Fruit fly (Drosophila melanogaster) whole organism, embryonic: ENCODE data around the gene SerRS.
A peak's percentile ranks its signal among the peaks of the same experiment; 100 is the strongest.

ENCODE experiments used
- Aef1 ChIP-seq: fragments of 200-800 bp; sonication (Bioruptor generic); IDR thresholded peaks from 3 replicates; pipeline ENCODE4 v1.3.6; 2022; ENCODE audit warnings: missing biosample characterization, missing genetic modification characterization
- Bdp1 ChIP-seq: fragments of 200-800 bp; sonication (Bioruptor generic); optimal IDR thresholded peaks from 3 replicates; lab custom pipeline; 2016; ENCODE audit warnings: missing biosample characterization, missing genetic modification characterization
- CG12391 ChIP-seq: fragments of 200-800 bp; sonication (Bioruptor generic); optimal IDR thresholded peaks from 3 replicates; lab custom pipeline; 2018; ENCODE audit warnings: missing biosample characterization, mild to moderate bottlenecking, missing genetic modification characterization, moderate library complexity
- CG14050 ChIP-seq: fragments of 200-800 bp; sonication (Bioruptor generic); IDR thresholded peaks from 3 replicates; pipeline ENCODE4 v1.3.6; 2022; ENCODE audit warnings: missing biosample characterization, missing genetic modification characterization
- CG15073 ChIP-seq: fragments of 200-800 bp; sonication (Bioruptor generic); optimal IDR thresholded peaks from 2 replicates; lab custom pipeline; 2016; ENCODE audit warnings: missing biosample characterization, missing genetic modification characterization
- CG15269 ChIP-seq: fragments of 200-800 bp; sonication (Bioruptor generic); optimal IDR thresholded peaks from 2 replicates; lab custom pipeline; 2018; ENCODE audit warnings: missing biosample characterization, mild to moderate bottlenecking, missing genetic modification characterization, moderate library complexity
- CG1529 ChIP-seq: fragments of 200-800 bp; sonication (Bioruptor generic); optimal IDR thresholded peaks from 3 replicates; lab custom pipeline; 2018; ENCODE audit warnings: missing biosample characterization, missing genetic modification characterization
- CG17361 ChIP-seq: fragments of 200-800 bp; sonication (Bioruptor generic); IDR thresholded peaks from 3 replicates; pipeline ENCODE4 v1.3.6; 2022; ENCODE audit warnings: missing biosample characterization, missing genetic modification characterization
- CG2199 ChIP-seq: fragments of 200-800 bp; sonication (Bioruptor generic); IDR thresholded peaks from 3 replicates; pipeline ENCODE4 v1.3.6; 2022; ENCODE audit warnings: missing biosample characterization, missing genetic modification characterization
- CG2678 ChIP-seq: fragments of 200-800 bp; sonication (Bioruptor generic); optimal IDR thresholded peaks from 3 replicates; lab custom pipeline; 2019; ENCODE audit warnings: missing biosample characterization, mild to moderate bottlenecking, missing genetic modification characterization, moderate library complexity
- CG32532 ChIP-seq: fragments of 200-800 bp; sonication (Bioruptor generic); IDR thresholded peaks from 2 replicates; pipeline ENCODE4 v1.3.6; 2022; ENCODE audit warnings: missing biosample characterization, missing genetic modification characterization
- CG6175 ChIP-seq: fragments of 200-800 bp; sonication (Bioruptor generic); IDR thresholded peaks from 3 replicates; pipeline ENCODE4 v1.3.6; 2022; ENCODE audit warnings: missing biosample characterization, missing genetic modification characterization
- CG7271 ChIP-seq: fragments of 200-800 bp; sonication (Bioruptor generic); optimal IDR thresholded peaks from 2 replicates; lab custom pipeline; 2018; ENCODE audit warnings: missing biosample characterization, mild to moderate bottlenecking, missing genetic modification characterization, moderate library complexity
- CG7987 ChIP-seq: fragments of 200-800 bp; sonication (Bioruptor generic); optimal IDR thresholded peaks from 2 replicates; lab custom pipeline; 2018; ENCODE audit warnings: missing biosample characterization, mild to moderate bottlenecking, missing genetic modification characterization, moderate library complexity
- CG8478 ChIP-seq: fragments of >200 bp; optimal IDR thresholded peaks from 2 replicates; lab custom pipeline; 2018
- Dad ChIP-seq: fragments of 200-800 bp; sonication (Bioruptor generic); optimal IDR thresholded peaks from 3 replicates; lab custom pipeline; 2016; ENCODE audit warnings: missing biosample characterization, missing genetic modification characterization
- Deaf1 ChIP-seq: fragments of 200-800 bp; optimal IDR thresholded peaks from 3 replicates; lab custom pipeline; 2019; ENCODE audit warnings: missing biosample characterization, mild to moderate bottlenecking, missing genetic modification characterization, moderate library complexity
- E2f1 ChIP-seq: fragments of 200-800 bp; sonication (Bioruptor generic); IDR thresholded peaks from 2 replicates; pipeline ENCODE4 v1.3.6; 2022; ENCODE audit warnings: missing biosample characterization, missing genetic modification characterization
- Elba2 ChIP-seq: fragments of 200-800 bp; sonication (Bioruptor generic); optimal IDR thresholded peaks from 3 replicates; lab custom pipeline; 2016; ENCODE audit warnings: missing biosample characterization, missing genetic modification characterization
- Ets65A ChIP-seq: fragments of 200-800 bp; sonication (Bioruptor generic); peaks from one replicate; lab custom pipeline; 2016; ENCODE audit warnings: missing biosample characterization, missing genetic modification characterization
- Fer3 ChIP-seq: fragments of 200-800 bp; sonication (Bioruptor generic); optimal IDR thresholded peaks from 2 replicates; lab custom pipeline; 2018; ENCODE audit warnings: missing biosample characterization, mild to moderate bottlenecking, missing genetic modification characterization, moderate library complexity
- HLH4C ChIP-seq: fragments of 200-800 bp; sonication (Bioruptor generic); IDR thresholded peaks from 3 replicates; pipeline ENCODE4 v1.3.6; 2022; ENCODE audit warnings: missing biosample characterization, missing genetic modification characterization; ENCODE audit not compliant: partially characterized antibody
- Hsf ChIP-seq: fragments of 200-800 bp; sonication (Bioruptor generic); optimal IDR thresholded peaks from 3 replicates; lab custom pipeline; 2016; ENCODE audit warnings: missing biosample characterization, missing genetic modification characterization
- Jarid2 ChIP-seq: fragments of 200-800 bp; sonication (Bioruptor generic); optimal IDR thresholded peaks from 3 replicates; lab custom pipeline; 2017; ENCODE audit warnings: mild to moderate bottlenecking, missing biosample characterization, missing genetic modification reagents, missing genetic modification characterization
- Lim3 ChIP-seq: fragments of 200-800 bp; sonication (Bioruptor generic); IDR thresholded peaks from 2 replicates; pipeline ENCODE4 v1.3.6; 2022; ENCODE audit warnings: missing biosample characterization, missing genetic modification characterization
- MBD-R2 ChIP-seq: fragments of 200-800 bp; sonication (Bioruptor generic); IDR thresholded peaks from 2 replicates; pipeline ENCODE4 v1.3.6; 2022; ENCODE audit warnings: missing biosample characterization, missing genetic modification characterization
- MTF-1 ChIP-seq: fragments of 200-800 bp; sonication (Bioruptor generic); optimal IDR thresholded peaks from 2 replicates; lab custom pipeline; 2018; ENCODE audit warnings: missing biosample characterization, mild to moderate bottlenecking, missing genetic modification characterization, borderline replicate concordance
- Oli ChIP-seq: fragments of 200-800 bp; sonication (Bioruptor generic); optimal IDR thresholded peaks from 2 replicates; lab custom pipeline; 2018; ENCODE audit warnings: missing biosample characterization, mild to moderate bottlenecking, missing genetic modification characterization, moderate library complexity
- Opbp ChIP-seq: fragments of 200-800 bp; sonication (Bioruptor generic); IDR thresholded peaks from 3 replicates; pipeline ENCODE4 v1.3.6; 2022; ENCODE audit warnings: missing biosample characterization, missing genetic modification characterization; ENCODE audit not compliant: partially characterized antibody
- Taf1 ChIP-seq: fragments of 200-800 bp; sonication (Bioruptor generic); IDR thresholded peaks from 2 replicates; pipeline ENCODE4 v1.3.6; 2022; ENCODE audit warnings: missing biosample characterization, missing genetic modification characterization
- bigmax ChIP-seq: fragments of 200-800 bp; sonication (Bioruptor generic); optimal IDR thresholded peaks from 2 replicates; lab custom pipeline; 2018; ENCODE audit warnings: missing biosample characterization, mild to moderate bottlenecking, missing genetic modification characterization
- cad ChIP-seq: fragments of >200 bp; optimal IDR thresholded peaks from 2 replicates; lab custom pipeline; 2017; ENCODE audit warnings: missing biosample characterization, missing genetic modification characterization
- chn ChIP-seq: fragments of 200-800 bp; sonication (Bioruptor generic); optimal IDR thresholded peaks from 2 replicates; lab custom pipeline; 2016; ENCODE audit warnings: missing biosample characterization, missing genetic modification characterization
- ci ChIP-seq: fragments of 200-800 bp; sonication (Bioruptor generic); IDR thresholded peaks from 3 replicates; pipeline ENCODE4 v1.3.6; 2022; ENCODE audit warnings: missing biosample characterization, missing genetic modification characterization
- da ChIP-seq: fragments of 200-800 bp; sonication (Bioruptor generic); optimal IDR thresholded peaks from 2 replicates; lab custom pipeline; 2016; ENCODE audit warnings: missing biosample characterization, missing genetic modification characterization
- disco-r ChIP-seq: fragments of 200-800 bp; sonication (Bioruptor generic); optimal IDR thresholded peaks from 2 replicates; lab custom pipeline; 2016; ENCODE audit warnings: missing biosample characterization, missing genetic modification characterization
- grn ChIP-seq: fragments of 200-800 bp; sonication (Bioruptor generic); optimal IDR thresholded peaks from 3 replicates; lab custom pipeline; 2017; ENCODE audit warnings: missing biosample characterization, missing genetic modification characterization
- inv ChIP-seq: fragments of 200-800 bp; sonication (Bioruptor generic); IDR thresholded peaks from 2 replicates; pipeline ENCODE4 v1.3.6; 2022; ENCODE audit warnings: missing biosample characterization, missing genetic modification characterization; ENCODE audit not compliant: partially characterized antibody
- jigr1 ChIP-seq: fragments of 200-800 bp; sonication (Bioruptor generic); IDR thresholded peaks from 3 replicates; pipeline ENCODE4 v1.3.6; 2022; ENCODE audit warnings: missing biosample characterization, missing genetic modification characterization
- nom ChIP-seq: fragments of 200-800 bp; sonication (Bioruptor generic); optimal IDR thresholded peaks from 2 replicates; lab custom pipeline; 2017; ENCODE audit warnings: missing biosample characterization, missing genetic modification characterization, mild to moderate bottlenecking, moderate library complexity, missing genetic modification reagents
- pan ChIP-seq, 4 experiments: fragments of >200 bp in 3 of 4; fragments of 200-800 bp in 1 of 4; sonication (Bioruptor generic) in 1 of 4; optimal IDR thresholded peaks in 3 of 4; IDR thresholded peaks in 1 of 4; 2 replicates each; pipeline versions ENCODE4 v1.3.6 to Lab custom; 2017 to 2022; ENCODE audit warnings: missing biosample characterization in 2 of 4, missing genetic modification characterization in 2 of 4, mixed read lengths in 1 of 4
- peb ChIP-seq: fragments of 200-800 bp; sonication (Bioruptor generic); IDR thresholded peaks from 2 replicates; pipeline ENCODE4 v1.3.6; 2022; ENCODE audit warnings: missing biosample characterization, missing genetic modification characterization
- prd ChIP-seq, 3 experiments: fragments of >200 bp in 2 of 3; fragments of 200-800 bp in 1 of 3; sonication (Bioruptor generic) in 1 of 3; optimal IDR thresholded peaks in 2 of 3; IDR thresholded peaks in 1 of 3; 2 replicates in 2 of 3; 3 replicates in 1 of 3; pipeline versions ENCODE4 v1.3.6 to Lab custom; 2017 to 2022; ENCODE audit warnings: missing biosample characterization in 1 of 3, missing genetic modification characterization in 1 of 3
- ranshi ChIP-seq: fragments of 200-800 bp; sonication (Bioruptor generic); IDR thresholded peaks from 2 replicates; pipeline ENCODE4 v1.3.6; 2022; ENCODE audit warnings: missing biosample characterization, missing genetic modification characterization
- sens ChIP-seq: fragments of 200-800 bp; sonication (Bioruptor generic); peaks from one replicate; lab custom pipeline; 2016; ENCODE audit warnings: missing biosample characterization, missing genetic modification characterization
- tll ChIP-seq, 2 experiments: fragments of 200-800 bp in 1 of 2; fragments of >200 bp in 1 of 2; sonication (Bioruptor generic) in 1 of 2; optimal IDR thresholded peaks; 2 replicates each; lab custom pipeline; 2017 to 2019; ENCODE audit warnings: missing biosample characterization in 2 of 2, missing genetic modification characterization in 2 of 2, mild to moderate bottlenecking in 1 of 2, moderate library complexity in 1 of 2
- vvl ChIP-seq: fragments of 200-800 bp; sonication (Bioruptor generic); IDR thresholded peaks from 2 replicates; pipeline ENCODE4 v1.3.6; 2022; ENCODE audit warnings: missing biosample characterization, missing genetic modification characterization
- wek ChIP-seq: fragments of 200-800 bp; sonication (Bioruptor generic); optimal IDR thresholded peaks from 3 replicates; lab custom pipeline; 2018; ENCODE audit warnings: missing biosample characterization, mild to moderate bottlenecking, missing genetic modification characterization, moderate library complexity
- z ChIP-seq: fragments of 200-800 bp; sonication (Bioruptor generic); IDR thresholded peaks from 3 replicates; pipeline ENCODE4 v1.3.6; 2022; ENCODE audit warnings: missing biosample characterization, missing genetic modification characterization

The SerRS gene

DNA sequence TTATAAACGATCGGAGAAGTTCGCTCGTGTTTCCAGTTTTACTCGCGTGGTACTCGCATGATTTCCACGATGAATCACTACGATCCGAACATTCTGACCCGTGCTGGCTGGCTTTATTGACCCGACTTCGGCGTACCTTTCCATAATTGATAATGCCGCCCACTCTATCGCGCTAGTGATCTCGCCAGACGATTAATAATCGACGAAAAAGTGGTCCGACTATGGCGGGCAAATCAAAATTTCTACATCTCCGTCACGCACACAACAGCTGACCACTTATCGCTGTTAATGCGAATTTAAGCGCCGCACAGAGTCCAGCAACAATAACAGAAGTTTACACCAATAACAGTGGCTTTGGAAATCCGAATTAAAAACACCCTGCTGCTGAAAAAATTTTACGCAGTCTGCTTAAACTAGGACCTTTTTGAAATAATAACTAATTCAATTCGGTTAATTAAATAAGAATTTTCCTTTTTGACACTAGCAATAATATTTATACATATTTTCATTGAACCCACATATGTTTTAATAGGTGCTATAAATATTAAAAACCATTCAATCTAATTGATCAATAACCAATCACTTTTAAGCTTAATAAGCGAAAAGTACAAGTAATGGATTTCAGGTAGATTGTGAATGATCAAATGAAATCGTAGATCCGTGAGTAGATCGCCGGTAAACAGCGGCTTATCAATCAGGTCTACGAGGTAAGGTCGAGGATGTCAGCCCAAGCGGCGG lies 18.7 kb upstream of the SerRS start (continued):
- TF ChIP-seq MTF-1 (GFP tag; lab: Kevin White, UChicago): no peak
- TF ChIP-seq disco-r (GFP tag; lab: Kevin White, UChicago): no peak
- TF ChIP-seq jigr1: no peak
- TF ChIP-seq sens (GFP tag; lab: Kevin White, UChicago): peak; percentile 69
- no peak for TF ChIP-seq inv (GFP tag; lab: Robert Waterston, UW)
- peak; percentile 52 for TF ChIP-seq Hsf (GFP tag; lab: Kevin White, UChicago)
- 0 out of 3 replicates have a peak, but pooled peaks have one; percentile 52 for TF ChIP-seq Opbp (GFP tag; lab: Robert Waterston, UW)
- peak; percentile 41 for TF ChIP-seq Deaf1 (tag; lab: Kevin White, UChicago)
- no peak for TF ChIP-seq tll (GFP tag; optimal IDR thresholded peaks at IDR 0.05; lab: Kevin White, UChicago)
- peak; percentile 84 for TF ChIP-seq CG17361
- TF ChIP-seq Elba2 (GFP tag; lab: Kevin White, UChicago): no peak
- TF ChIP-seq CG14050 (GFP tag; lab: Robert Waterston, UW): no peak
- no peak; the same call in 2 of the 3 replicates for TF ChIP-seq Aef1 (GFP tag; lab: Robert Waterston, UW)
- TF ChIP-seq CG6175: no peak
- no peak for TF ChIP-seq E2f1 (GFP tag; lab: Robert Waterston, UW)
- TF ChIP-seq prd (optimal IDR thresholded peaks at IDR 0.05; lab: Kevin White, UChicago): no peak
- peak; percentile 40; the same call in 2 of the 3 replicates for TF ChIP-seq prd (GFP tag; IDR thresholded peaks at IDR 0.05; lab: Robert Waterston, UW)
- TF ChIP-seq nom (GFP tag; lab: Kevin White, UChicago): no peak
- TF ChIP-seq Taf1: no peak
- TF ChIP-seq Oli (tag; lab: Kevin White, UChicago): peak; percentile 45
- no peak for TF ChIP-seq CG2199 (GFP tag; lab: Robert Waterston, UW)
- TF ChIP-seq CG1529 (GFP tag; lab: Kevin White, UChicago): no peak
- TF ChIP-seq wek: no peak
- no peak for TF ChIP-seq z (GFP tag; lab: Robert Waterston, UW)
- no peak for TF ChIP-seq bigmax (GFP tag; lab: Kevin White, UChicago)
- TF ChIP-seq ci (GFP tag; lab: Robert Waterston, UW): no peak
- no peak; the same call in 1 of the 2 replicates for TF ChIP-seq MBD-R2
- TF ChIP-seq peb: no peak
- no peak for TF ChIP-seq CG15073 (GFP tag; lab: Kevin White, UChicago)
- TF ChIP-seq Jarid2 (GFP tag; lab: Kevin White, UChicago): no peak
- TF ChIP-seq vvl: no peak; the same call in 1 of the 2 replicates
- no peak for TF ChIP-seq chn
- no peak for TF ChIP-seq cad (GFP tag; lab: Kevin White, UChicago)
- TF ChIP-seq CG15269 (tag; lab: Kevin White, UChicago): no peak
- no peak for TF ChIP-seq pan (optimal IDR thresholded peaks at IDR 0.05; lab: Kevin White, UChicago)
- TF ChIP-seq pan (GFP tag; optimal IDR thresholded peaks at IDR 0.05 in 1 of 2, IDR thresholded peaks at IDR 0.05 in 1 of 2): peak in 1 of 2 experiments; percentile 57
- TF ChIP-seq CG2678 (tag; lab: Kevin White, UChicago): peak; percentile 72
- TF ChIP-seq Lim3 (GFP tag; lab: Robert Waterston, UW): no peak
- TF ChIP-seq grn (GFP tag; lab: Kevin White, UChicago): peak; percentile 70
- TF ChIP-seq Dad (GFP tag; lab: Kevin White, UChicago): no peak
- TF ChIP-seq CG7987 (GFP tag; lab: Kevin White, UChicago): peak; percentile 91
- no peak for TF ChIP-seq da (GFP tag; lab: Kevin White, UChicago)
- peak; percentile 43 for TF ChIP-seq CG12391 (tag; lab: Kevin White, UChicago)
- TF ChIP-seq Fer3 (tag; lab: Kevin White, UChicago): no peak
- TF ChIP-seq Ets65A (GFP tag; lab: Kevin White, UChicago): peak; percentile 94
- no peak for TF ChIP-seq HLH4C (GFP tag; lab: Robert Waterston, UW)
- TF ChIP-seq CG7271 (tag; lab: Kevin White, UChicago): no peak
- no peak for TF ChIP-seq CG8478 (lab: Kevin White, UChicago)
- TF ChIP-seq CG32532: no peak
- no peak; the same call in 1 of the 2 replicates for TF ChIP-seq ranshi (GFP tag; lab: Robert Waterston, UW)
- peak; percentile 11 for TF ChIP-seq Bdp1
